Worm (Caenorhabditis elegans) whole organism, L4 larva: ENCODE results near the gene C06B3.7.

ENCODE experiments used
- R02D3.7 ChIP-seq: fragments of 150-350 bp; sonication (generic microtip); optimal IDR thresholded peaks from 3 replicates; lab custom pipeline; 2014; ENCODE audit warnings: missing biosample characterization, missing genetic modification characterization
- Y75B8A.6 ChIP-seq: fragments of 200-800 bp; sonication (Bioruptor generic); IDR thresholded peaks from 2 replicates; pipeline ENCODE4 v1.3.6; 2022; ENCODE audit warnings: missing genetic modification reagents, missing genetic modification characterization, missing compliant biosample characterization
- ceh-28 ChIP-seq: fragments of 150-350 bp; optimal IDR thresholded peaks from 2 replicates; lab custom pipeline; 2014; ENCODE audit warnings: missing biosample characterization, missing genetic modification reagents, missing genetic modification characterization
- dmd-6 ChIP-seq: fragments of 200-800 bp; sonication (Bioruptor generic); IDR thresholded peaks from 2 replicates; pipeline ENCODE4 v1.3.6; 2022; ENCODE audit warnings: missing genetic modification reagents, missing genetic modification characterization, missing compliant biosample characterization
- egl-27 ChIP-seq: sonication (generic microtip); optimal IDR thresholded peaks from 3 replicates; lab custom pipeline; 2017; ENCODE audit warnings: missing biosample characterization, missing genetic modification reagents, missing genetic modification characterization
- fkh-10 ChIP-seq: fragments of 150-350 bp; optimal IDR thresholded peaks from 2 replicates; lab custom pipeline; 2014; ENCODE audit warnings: missing biosample characterization, missing genetic modification reagents, missing genetic modification characterization
- lsy-2 ChIP-seq, 2 experiments: fragments of 150-350 bp in 1 of 2; sonication (generic microtip) in 1 of 2; optimal IDR thresholded peaks; 2 replicates each; lab custom pipeline; 2014 to 2017; ENCODE audit warnings: missing biosample characterization in 2 of 2, missing genetic modification characterization in 2 of 2
- sdz-12 ChIP-seq: fragments of 200-800 bp; sonication (Bioruptor generic); optimal IDR thresholded peaks from 2 replicates; lab custom pipeline; 2018; ENCODE audit warnings: mild to moderate bottlenecking, missing genetic modification characterization, missing compliant biosample characterization
- ztf-11 ChIP-seq: fragments of 150-350 bp; optimal IDR thresholded peaks from 2 replicates; lab custom pipeline; 2014; ENCODE audit warnings: missing biosample characterization, missing genetic modification characterization

DNA sequence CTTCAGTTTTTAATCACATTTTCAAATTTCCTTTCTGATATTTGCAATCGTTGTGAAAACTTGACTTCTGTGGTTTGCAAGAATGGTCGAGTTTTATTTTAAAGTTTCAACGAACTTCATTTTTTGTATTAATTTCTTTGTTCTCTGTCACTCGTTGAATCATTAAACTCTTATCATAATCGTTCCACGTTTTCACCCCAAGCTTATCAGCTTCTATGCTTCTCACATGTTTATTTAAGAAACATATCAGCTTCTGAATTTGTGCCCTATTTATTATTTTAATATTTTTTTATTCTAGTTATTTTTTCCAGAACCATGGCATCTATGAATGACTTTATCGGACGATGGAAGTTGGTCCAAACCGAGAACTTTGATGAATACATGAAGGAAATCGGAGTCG, 30.2 kb upstream of the C06B3.7 start, which contains the start of gene lbp-7:
- TF ChIP-seq egl-27, result no peak
- TF ChIP-seq R02D3.7 (tag; lab: Kevin White, UChicago), result no peak
- no peak for TF ChIP-seq ceh-28 (tag; lab: Kevin White, UChicago)
- peak; percentile 81 for TF ChIP-seq dmd-6 (GFP tag; lab: Robert Waterston, UW)
- no peak for TF ChIP-seq fkh-10 (GFP tag; lab: Kevin White, UChicago)
- TF ChIP-seq lsy-2 (tag; optimal IDR thresholded peaks at IDR 0.05; lab: Kevin White, UChicago), result no peak
- no peak for TF ChIP-seq sdz-12
- no peak for TF ChIP-seq Y75B8A.6 (GFP tag; lab: Robert Waterston, UW)
- TF ChIP-seq ztf-11 (tag; lab: Kevin White, UChicago), result no peak
